Worm (Caenorhabditis elegans): Measurements from ENCODE around the gene K12H6.10.

- TF ChIP-seq him-1 (tag; optimal IDR thresholded peaks at IDR 0.05) (no peak), dao-5 (tag; optimal IDR thresholded peaks at IDR 0.05) (no peak)
Measured at ce11 chrII:2871816-2872215, 49.1 kb downstream of the K12H6.10 start, which contains the start of gene Y110A2AL.10.
